Fruit fly (Drosophila melanogaster): ENCODE data around the gene CG10621.

DNA sequence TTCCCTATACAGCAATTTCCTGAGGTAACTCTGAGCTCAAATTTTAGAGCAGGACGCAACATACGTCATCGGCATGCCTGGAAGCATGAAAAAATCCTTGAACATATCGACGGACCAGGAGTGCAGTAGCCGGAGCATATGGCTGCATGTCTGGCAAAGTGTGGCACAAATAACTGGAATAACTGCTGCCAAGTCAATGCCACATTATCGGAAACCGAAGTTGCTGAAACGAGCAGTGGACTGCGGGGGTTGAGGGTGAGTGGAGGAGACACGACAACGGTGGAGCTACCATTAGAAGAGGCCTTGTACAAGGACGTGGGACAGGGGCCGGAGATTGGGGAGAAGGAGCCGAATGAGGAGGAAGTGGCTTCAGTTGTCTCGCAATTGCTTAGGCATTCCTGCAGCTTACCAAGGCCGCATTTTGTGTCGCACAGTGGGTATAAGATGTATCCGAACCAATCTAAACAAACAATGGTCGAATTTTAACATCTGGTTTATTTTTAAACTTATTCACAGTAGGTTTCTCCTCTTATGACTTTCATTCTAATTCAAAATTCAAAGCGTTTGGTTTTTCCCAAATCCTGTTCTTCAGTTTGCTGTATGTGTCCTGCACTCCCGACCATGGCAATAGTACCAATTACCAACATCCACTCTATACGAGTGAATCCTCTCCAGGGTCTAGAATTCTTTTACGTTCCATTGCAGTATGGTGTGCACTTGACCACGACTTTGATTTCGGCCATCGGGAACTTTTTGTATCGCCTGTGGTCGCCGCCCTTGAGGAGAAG is 8.3 kb downstream of the CG10621 start, which contains the start of gene CG46304:
- TF ChIP-seq lola (GFP tag; optimal IDR thresholded peaks at IDR 0.05) (no peak), HLH106 (tag; optimal IDR thresholded peaks at IDR 0.05) (peak; percentile 52), h (GFP tag; optimal IDR thresholded peaks at IDR 0.05) (peak; percentile 16), br (GFP tag; optimal IDR thresholded peaks at IDR 0.05) (no peak), Hr78 (GFP tag; optimal IDR thresholded peaks at IDR 0.05) (no peak), Myc (optimal IDR thresholded peaks at IDR 0.05) (no peak), Dfd (GFP tag; optimal IDR thresholded peaks at IDR 0.05) (no peak), pan (optimal IDR thresholded peaks at IDR 0.05) (no peak), Jra (GFP tag; optimal IDR thresholded peaks at IDR 0.05) (no peak), CG9705 (GFP tag; optimal IDR thresholded peaks at IDR 0.05) (no peak), Sp1 (GFP tag; optimal IDR thresholded peaks at IDR 0.05) (peak; percentile 30), sage (GFP tag; optimal IDR thresholded peaks at IDR 0.05) (no peak), sv (GFP tag; optimal IDR thresholded peaks at IDR 0.05) (no peak), Abd-B (GFP tag; optimal IDR thresholded peaks at IDR 0.05) (no peak)
